Fruit fly (Drosophila melanogaster): ENCODE results near the gene CG45080.

CG45080 gene

DNA sequence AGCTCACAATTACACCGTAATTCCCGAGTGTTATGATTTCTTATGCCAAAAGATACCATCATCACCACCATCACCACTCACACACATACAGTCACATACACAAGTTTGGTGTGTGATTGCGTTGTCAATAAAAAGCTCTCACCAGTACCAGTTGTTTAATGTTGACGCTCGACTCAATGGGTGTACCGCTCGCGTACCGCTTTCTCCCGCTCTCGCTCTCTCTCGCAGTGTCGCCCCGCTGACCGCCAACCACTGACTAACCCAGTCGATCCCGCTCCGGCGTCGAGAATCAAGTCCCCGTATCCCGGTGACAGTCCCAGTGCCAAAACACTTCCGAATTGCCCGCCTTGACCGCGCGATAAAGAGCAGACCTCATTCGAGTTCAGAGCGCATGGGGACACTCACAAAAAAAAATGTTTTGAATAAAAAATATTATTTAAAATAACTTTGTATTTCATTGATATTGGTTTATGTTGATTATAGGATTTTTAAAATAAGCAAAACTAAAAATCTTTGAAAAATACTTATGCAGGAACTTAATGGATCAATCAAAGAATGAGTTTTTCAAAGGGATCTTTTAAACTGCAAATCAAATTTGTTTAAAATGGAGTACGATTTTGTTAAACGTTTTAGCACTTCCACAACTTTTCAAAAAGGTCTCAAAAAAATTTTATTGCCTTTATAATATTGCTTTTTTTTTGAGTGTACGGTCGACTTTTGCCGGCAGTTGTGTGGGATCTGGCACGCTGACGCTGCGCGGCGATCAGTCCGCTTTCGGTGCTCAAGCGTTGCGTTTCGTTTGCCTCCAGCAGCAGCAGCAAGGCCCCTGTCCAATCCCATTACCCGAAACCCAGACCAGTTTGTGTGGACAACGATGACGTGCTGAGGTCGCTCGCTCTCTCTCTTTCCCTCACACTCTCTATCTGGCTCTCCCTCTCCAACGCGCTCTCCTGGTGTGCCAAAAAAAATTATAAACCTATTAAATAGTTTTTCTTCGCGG is 45.4 kb upstream of the CG45080 start, which contains the start of gene Dic1 (continued):
- TF ChIP-seq usp (GFP tag; optimal IDR thresholded peaks at IDR 0.05) (no peak), CG11723 (GFP tag; optimal IDR thresholded peaks at IDR 0.05) (peak; percentile 97), tin (GFP tag; optimal IDR thresholded peaks at IDR 0.05) (peak; percentile 97), CG11504 (tag; optimal IDR thresholded peaks at IDR 0.05) (peak; percentile 98), cato (GFP tag; optimal IDR thresholded peaks at IDR 0.05; ENCODE audit: borderline replicate concordance) (peak; percentile 92), Ssrp (tag; optimal IDR thresholded peaks at IDR 0.05) (peak; percentile 97), CG31224 (GFP tag; IDR thresholded peaks at IDR 0.05) (peak; percentile 86), sens-2 (GFP tag; IDR thresholded peaks at IDR 0.05) (peak; percentile 78; the same call in 1 of the 2 replicates), CG2202 (tag; optimal IDR thresholded peaks at IDR 0.05) (peak; percentile 89), CG15073 (GFP tag; optimal IDR thresholded peaks at IDR 0.05) (peak; percentile 72), CG31388 (GFP tag; optimal IDR thresholded peaks at IDR 0.05) (peak; percentile 85), Doc3 (GFP tag; IDR thresholded peaks at IDR 0.05; ENCODE audit: partially characterized antibody) (no peak), Opbp (GFP tag; IDR thresholded peaks at IDR 0.05; ENCODE audit: partially characterized antibody) (peak; percentile 52; the same call in 1 of the 3 replicates), tx (GFP tag; optimal IDR thresholded peaks at IDR 0.05) (peak; percentile 79), sd (tag; optimal IDR thresholded peaks at IDR 0.05) (peak; percentile 83), Hr3 (GFP tag; optimal IDR thresholded peaks at IDR 0.05) (peak; percentile 96), CG7271 (tag; optimal IDR thresholded peaks at IDR 0.05) (peak; percentile 84), wdn (GFP tag; IDR thresholded peaks at IDR 0.05) (peak; percentile 82), tna (GFP tag; IDR thresholded peaks at IDR 0.05; ENCODE audit: partially characterized antibody) (peak; percentile 52; the same call in 1 of the 2 replicates), gcm2 (GFP tag; optimal IDR thresholded peaks at IDR 0.05) (peak; percentile 88), CG8388 (GFP tag; optimal IDR thresholded peaks at IDR 0.05) (peak; percentile 96), tap (tag; optimal IDR thresholded peaks at IDR 0.05) (peak; percentile 91), CG8290 (GFP tag; optimal IDR thresholded peaks at IDR 0.05) (peak; percentile 75), CG8290 (tag; optimal IDR thresholded peaks at IDR 0.05) (peak in 1 of 2 experiments; percentile 74), sr (GFP tag; IDR thresholded peaks at IDR 0.05) (peak; percentile 80), esg (GFP tag; conservative IDR thresholded peaks at IDR 0.05) (peak; percentile 91), Hr78 (GFP tag; optimal IDR thresholded peaks at IDR 0.05) (peak in 1 of 2 experiments; percentile 99), zfh1 (GFP tag; IDR thresholded peaks at IDR 0.05) (peak; percentile 83), fd64A (GFP tag; optimal IDR thresholded peaks at IDR 0.05) (peak; percentile 18), trh (GFP tag; optimal IDR thresholded peaks at IDR 0.05) (peak; percentile 82), CG4424 (GFP tag; optimal IDR thresholded peaks at IDR 0.05) (peak; percentile 97), Blimp-1 (GFP tag; optimal IDR thresholded peaks at IDR 0.05) (peak; percentile 98), br (optimal IDR thresholded peaks at IDR 0.05) (no peak), CG42726 (GFP tag; IDR thresholded peaks at IDR 0.05; ENCODE audit: partially characterized antibody) (peak; percentile 51; the same call in 1 of the 2 replicates), HLH3B (GFP tag; IDR thresholded peaks at IDR 0.05) (peak; percentile 94), Hr39 (optimal IDR thresholded peaks at IDR 0.05) (no peak), CG2889 (GFP tag; IDR thresholded peaks at IDR 0.05) (peak; percentile 79), CoRest (tag; optimal IDR thresholded peaks at IDR 0.05) (peak; percentile 99), CG8924 (tag; optimal IDR thresholded peaks at IDR 0.05) (peak; percentile 98), hth (optimal IDR thresholded peaks at IDR 0.05) (no peak), croc (GFP tag; conservative IDR thresholded peaks at IDR 0.05) (peak; percentile 79), HmgZ (tag; optimal IDR thresholded peaks at IDR 0.05) (peak; percentile 88), Dad (GFP tag; optimal IDR thresholded peaks at IDR 0.05) (peak; percentile 83), ci (GFP tag; IDR thresholded peaks at IDR 0.05) (peak; percentile 86; the same call in 2 of the 3 replicates), Kr (GFP tag; optimal IDR thresholded peaks at IDR 0.05) (peak; percentile 79), CrebB (tag; optimal IDR thresholded peaks at IDR 0.05) (peak; percentile 73), CG12942 (GFP tag; optimal IDR thresholded peaks at IDR 0.05) (peak; percentile 93), CG17385 (GFP tag; optimal IDR thresholded peaks at IDR 0.05) (peak; percentile 95), Hmx (GFP tag; optimal IDR thresholded peaks at IDR 0.05) (peak; percentile 88)
